Worm (Caenorhabditis elegans) whole organism, L1 larva: ENCODE results near the gene tbc-20.

Experiments used
- C04F5.9 ChIP-seq: sonication (generic microtip); optimal IDR thresholded peaks from 2 replicates; lab custom pipeline; 2016; ENCODE audit warnings: missing genetic modification characterization, missing compliant biosample characterization
- F16B12.6 ChIP-seq: fragments of 150-350 bp; optimal IDR thresholded peaks from 2 replicates; lab custom pipeline; 2014; ENCODE audit warnings: missing biosample characterization, missing genetic modification characterization
- aha-1 ChIP-seq: fragments of 150-350 bp; optimal IDR thresholded peaks from 2 replicates; lab custom pipeline; 2014; ENCODE audit warnings: missing biosample characterization, missing genetic modification characterization
- aly-2 ChIP-seq: fragments of 150-350 bp; optimal IDR thresholded peaks from 2 replicates; lab custom pipeline; 2014; ENCODE audit warnings: missing biosample characterization, missing genetic modification characterization
- ama-1 ChIP-seq: fragments of 150-350 bp; optimal IDR thresholded peaks from 2 replicates; lab custom pipeline; 2014
- ceh-88 ChIP-seq: fragments of 200-800 bp; sonication (Bioruptor generic); IDR thresholded peaks from 2 replicates; pipeline ENCODE4 v1.3.6; 2022; ENCODE audit warnings: missing genetic modification characterization, missing compliant biosample characterization
- dpl-1 ChIP-seq, 3 experiments: fragments of 150-350 bp in 2 of 3; sonication (generic microtip) in 1 of 3; optimal IDR thresholded peaks; 2 replicates each; lab custom pipeline; 2014 to 2017; ENCODE audit warnings: missing biosample characterization in 3 of 3, missing genetic modification characterization in 3 of 3, missing genetic modification reagents in 3 of 3
- dsc-1 ChIP-seq: sonication (generic microtip); optimal IDR thresholded peaks from 2 replicates; lab custom pipeline; 2016; ENCODE audit warnings: mild to moderate bottlenecking, missing genetic modification characterization, missing compliant biosample characterization
- efl-3 ChIP-seq: fragments of 200-800 bp; sonication (Bioruptor generic); optimal IDR thresholded peaks from 2 replicates; lab custom pipeline; 2018; ENCODE audit warnings: mild to moderate bottlenecking, missing genetic modification characterization, missing compliant biosample characterization
- egl-13 ChIP-seq: sonication (generic microtip); optimal IDR thresholded peaks from 2 replicates; lab custom pipeline; 2016; ENCODE audit warnings: missing genotype, missing genetic modification reagents, missing genetic modification characterization, missing compliant biosample characterization
- egl-27 ChIP-seq, 2 experiments: fragments of 150-350 bp in 1 of 2; sonication (generic microtip); optimal IDR thresholded peaks; 3 replicates each; lab custom pipeline; 2017 to 2018; ENCODE audit warnings: missing biosample characterization in 2 of 2, missing genetic modification characterization in 2 of 2, missing genetic modification reagents in 2 of 2
- elt-2 ChIP-seq: sonication (generic microtip); optimal IDR thresholded peaks from 2 replicates; lab custom pipeline; 2016; ENCODE audit warnings: missing genetic modification characterization, mild to moderate bottlenecking, inconsistent platforms, missing compliant biosample characterization, missing genetic modification reagents
- elt-3 ChIP-seq, 6 experiments: fragments of 150-350 bp in 1 of 6; sonication (generic microtip); optimal IDR thresholded peaks; 2 replicates each; lab custom pipeline; 2017 to 2018; ENCODE audit warnings: missing biosample characterization in 6 of 6, missing genetic modification characterization in 6 of 6, inconsistent platforms in 1 of 6
- ets-5 ChIP-seq: fragments of 200-800 bp; sonication (Bioruptor generic); IDR thresholded peaks from 2 replicates; pipeline ENCODE4 v1.3.6; 2022; ENCODE audit warnings: missing genetic modification characterization, missing compliant biosample characterization
- fkh-4 ChIP-seq: sonication (generic microtip); optimal IDR thresholded peaks from 2 replicates; lab custom pipeline; 2016; ENCODE audit warnings: missing compliant biosample characterization, missing genetic modification characterization, borderline replicate concordance
- fos-1 ChIP-seq: fragments of 150-350 bp; optimal IDR thresholded peaks from 2 replicates; lab custom pipeline; 2014; ENCODE audit warnings: missing biosample characterization, missing genetic modification characterization
- hlh-17 ChIP-seq: fragments of 200-800 bp; sonication (Bioruptor generic); optimal IDR thresholded peaks from 2 replicates; lab custom pipeline; 2018; ENCODE audit warnings: missing genetic modification characterization, mild to moderate bottlenecking, missing compliant biosample characterization, moderate library complexity, borderline replicate concordance
- isw-1 ChIP-seq: fragments of 200-800 bp; sonication (Bioruptor generic); IDR thresholded peaks from 2 replicates; pipeline ENCODE4 v1.3.6; 2022; ENCODE audit warnings: missing genetic modification characterization, missing compliant biosample characterization
- jun-1 ChIP-seq: fragments of 150-350 bp; optimal IDR thresholded peaks from 2 replicates; lab custom pipeline; 2014; ENCODE audit warnings: missing biosample characterization, missing genetic modification reagents, missing genetic modification characterization
- lin-14 ChIP-seq: fragments of 200-800 bp; sonication (Bioruptor generic); optimal IDR thresholded peaks from 2 replicates; lab custom pipeline; 2018; ENCODE audit warnings: mild to moderate bottlenecking, missing genetic modification characterization, moderate library complexity, missing compliant biosample characterization
- lin-39 ChIP-seq: fragments of 150-350 bp; optimal IDR thresholded peaks from 2 replicates; lab custom pipeline; 2014; ENCODE audit warnings: missing biosample characterization, missing genetic modification reagents, missing genetic modification characterization
- lir-3 ChIP-seq: sonication (generic microtip); optimal IDR thresholded peaks from 2 replicates; lab custom pipeline; 2016; ENCODE audit warnings: mild to moderate bottlenecking, missing genetic modification characterization, moderate library complexity, missing compliant biosample characterization; ENCODE audit not compliant: poor library complexity
- lsy-2 ChIP-seq, 2 experiments: fragments of 150-350 bp; optimal IDR thresholded peaks; 2 replicates each; lab custom pipeline; 2014; ENCODE audit warnings: missing biosample characterization in 2 of 2, missing genetic modification characterization in 2 of 2
- mab-9 ChIP-seq: fragments of 200-800 bp; sonication (Bioruptor generic); IDR thresholded peaks from 2 replicates; pipeline ENCODE4 v1.3.6; 2022; ENCODE audit warnings: missing genetic modification reagents, missing genetic modification characterization, missing compliant biosample characterization
- mep-1 ChIP-seq: fragments of 150-350 bp; optimal IDR thresholded peaks from 2 replicates; lab custom pipeline; 2014; ENCODE audit warnings: missing biosample characterization, missing genetic modification characterization
- nhr-19 ChIP-seq: fragments of 200-800 bp; sonication (Bioruptor generic); conservative IDR thresholded peaks from 2 replicates; pipeline ENCODE4 v1.3.6; 2022; ENCODE audit warnings: missing genetic modification characterization, missing compliant biosample characterization
- nhr-20 ChIP-seq: sonication (generic microtip); optimal IDR thresholded peaks from 2 replicates; lab custom pipeline; 2016; ENCODE audit warnings: mild to moderate bottlenecking, missing genetic modification characterization, missing compliant biosample characterization
- nhr-28 ChIP-seq: fragments of 150-350 bp; optimal IDR thresholded peaks from 2 replicates; lab custom pipeline; 2014; ENCODE audit warnings: missing biosample characterization, missing genetic modification characterization
- nhr-85 ChIP-seq: sonication (generic microtip); peaks from one replicate; lab custom pipeline; 2016; ENCODE audit warnings: missing genetic modification characterization, inconsistent platforms, missing compliant biosample characterization
- pag-3 ChIP-seq: sonication (generic microtip); optimal IDR thresholded peaks from 2 replicates; lab custom pipeline; 2017; ENCODE audit warnings: missing genetic modification characterization, mild to moderate bottlenecking, missing compliant biosample characterization, antibody characterized with exemption, borderline replicate concordance; ENCODE audit not compliant: insufficient read depth
- rnt-1 ChIP-seq: sonication (generic microtip); optimal IDR thresholded peaks from 2 replicates; lab custom pipeline; 2016; ENCODE audit warnings: mild to moderate bottlenecking, missing genetic modification characterization, moderate library complexity, missing compliant biosample characterization
- sox-4 ChIP-seq: sonication (generic microtip); optimal IDR thresholded peaks from 2 replicates; lab custom pipeline; 2016; ENCODE audit warnings: missing genetic modification characterization, missing compliant biosample characterization
- tbx-2 ChIP-seq: sonication (generic microtip); optimal IDR thresholded peaks from 2 replicates; lab custom pipeline; 2016; ENCODE audit warnings: missing genetic modification characterization, missing compliant biosample characterization
- tlp-1 ChIP-seq: fragments of 150-350 bp; optimal IDR thresholded peaks from 2 replicates; lab custom pipeline; 2014; ENCODE audit warnings: missing biosample characterization, missing genetic modification characterization
- unc-30 ChIP-seq: sonication (generic microtip); optimal IDR thresholded peaks from 2 replicates; lab custom pipeline; 2017; ENCODE audit warnings: missing biosample characterization, missing genetic modification characterization
- unc-86 ChIP-seq: sonication (generic microtip); optimal IDR thresholded peaks from 2 replicates; lab custom pipeline; 2016; ENCODE audit warnings: missing genetic modification characterization, missing compliant biosample characterization
- unc-98 ChIP-seq: fragments of 200-800 bp; sonication (Bioruptor generic); IDR thresholded peaks from 2 replicates; pipeline ENCODE4 v1.3.6; 2022; ENCODE audit warnings: missing genetic modification characterization, missing compliant biosample characterization
- vab-15 ChIP-seq: sonication (generic microtip); optimal IDR thresholded peaks from 2 replicates; lab custom pipeline; 2017; ENCODE audit warnings: missing genotype, mild to moderate bottlenecking, missing genetic modification characterization, missing compliant biosample characterization
- zag-1 ChIP-seq: fragments of 150-350 bp; optimal IDR thresholded peaks from 2 replicates; lab custom pipeline; 2014; ENCODE audit warnings: missing biosample characterization, missing genetic modification characterization
- ztf-11 ChIP-seq, 2 experiments: sonication (generic microtip); optimal IDR thresholded peaks; 2 replicates each; lab custom pipeline; 2016 to 2017; ENCODE audit warnings: missing genetic modification characterization in 2 of 2, missing biosample characterization in 1 of 2, missing compliant biosample characterization in 1 of 2

Gene tbc-20

ce11 chrII:14772113-14772512 is 26.2 kb upstream of the tbc-20 start:
- TF ChIP-seq mep-1 (no peak), lin-14 (GFP tag; lab: Kevin White, UChicago) (no peak), C04F5.9 (tag; lab: Kevin White, UChicago) (no peak), dpl-1 (GFP tag; optimal IDR thresholded peaks at IDR 0.05; lab: Kevin White, UChicago) (no peak), fos-1 (no peak), mab-9 (GFP tag; lab: Robert Waterston, UW) (no peak), tbx-2 (tag; lab: Kevin White, UChicago) (no peak)
- TF ChIP-seq, all 84 proteins: peak for 0

ce11 chrII:14772956-14773788 is 25.1 kb upstream of the tbc-20 start, which contains the start of gene Y54E2A.7:
Gene Y54E2A.7, minus strand, starts transcription at chrII:14773006.
- no peak for TF ChIP-seq aly-2 (tag; lab: Kevin White, UChicago)
- no peak for TF ChIP-seq nhr-85 (tag; lab: Kevin White, UChicago)
- TF ChIP-seq tlp-1 (tag; lab: Kevin White, UChicago), result no peak
- no peak for TF ChIP-seq ets-5
- no peak for TF ChIP-seq jun-1 (tag; lab: Kevin White, UChicago)
- no peak for TF ChIP-seq ceh-88 (GFP tag; lab: Robert Waterston, UW)
- no peak for TF ChIP-seq hlh-17 (GFP tag; lab: Kevin White, UChicago)
- TF ChIP-seq nhr-20 (tag; lab: Kevin White, UChicago), result no peak
- TF ChIP-seq lir-3, result no peak
- no peak for TF ChIP-seq rnt-1 (tag; lab: Kevin White, UChicago)
- TF ChIP-seq unc-86 (tag; lab: Kevin White, UChicago), result no peak
- TF ChIP-seq aha-1 (tag; lab: Kevin White, UChicago), result no peak
- TF ChIP-seq pag-3 (tag; lab: Kevin White, UChicago), result no peak
- TF ChIP-seq C04F5.9 (tag; lab: Kevin White, UChicago), result no peak
- TF ChIP-seq lsy-2 (tag; optimal IDR thresholded peaks at IDR 0.05; lab: Kevin White, UChicago), result no peak
- no peak for TF ChIP-seq nhr-19 (GFP tag; lab: Robert Waterston, UW)
- no peak for TF ChIP-seq unc-98 (GFP tag; lab: Robert Waterston, UW)
- no peak for TF ChIP-seq fkh-4

DNA sequence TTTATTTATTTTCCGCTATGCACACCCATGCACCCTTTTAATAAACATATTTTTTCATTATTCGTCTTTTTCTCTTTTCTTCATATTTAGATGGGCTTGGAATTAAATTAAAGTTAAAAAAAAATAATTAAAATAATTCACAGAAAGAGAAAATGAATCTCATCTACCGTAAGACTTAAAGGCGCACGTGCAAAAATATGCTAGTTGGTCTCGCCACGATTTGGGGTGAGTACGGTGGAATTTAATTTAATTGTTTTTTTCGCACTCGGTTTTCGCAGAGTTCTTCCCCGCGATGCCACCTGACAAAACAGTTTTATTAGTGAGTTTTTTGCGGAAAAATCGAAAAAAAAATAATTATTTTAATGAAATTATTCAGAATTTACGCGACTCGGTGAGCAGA is 20.2 kb upstream of the tbc-20 start, which contains the start of gene Y54E2A.8:
Gene Y54E2A.8, plus strand, starts transcription at position 254 of the 400 bp plus-strand sequence.
- no peak for TF ChIP-seq dsc-1
- TF ChIP-seq rnt-1 (tag; lab: Kevin White, UChicago), result no peak
- TF ChIP-seq sox-4 (tag; lab: Kevin White, UChicago), result no peak
- no peak for TF ChIP-seq fos-1
- TF ChIP-seq aly-2 (tag; lab: Kevin White, UChicago), result no peak
- TF ChIP-seq lin-39 (tag; lab: Kevin White, UChicago), result no peak
- TF ChIP-seq vab-15 (tag; lab: Kevin White, UChicago), result no peak
- TF ChIP-seq ama-1 (lab: Kevin White, UChicago), result no peak
- no peak for TF ChIP-seq elt-3 (tag; optimal IDR thresholded peaks at IDR 0.05; lab: Kevin White, UChicago)
- no peak for TF ChIP-seq elt-2 (tag; lab: Kevin White, UChicago)
- TF ChIP-seq unc-30, result no peak
- TF ChIP-seq efl-3 (GFP tag; lab: Kevin White, UChicago), result no peak
- TF ChIP-seq ztf-11 (tag; optimal IDR thresholded peaks at IDR 0.05; lab: Kevin White, UChicago), result no peak
- no peak for TF ChIP-seq F16B12.6 (tag; lab: Kevin White, UChicago)
- TF ChIP-seq zag-1 (tag; lab: Kevin White, UChicago), result no peak
- no peak for TF ChIP-seq isw-1 (GFP tag; lab: Robert Waterston, UW)
- no peak for TF ChIP-seq egl-13 (tag; lab: Kevin White, UChicago)
- no peak for TF ChIP-seq egl-27 (tag; optimal IDR thresholded peaks at IDR 0.05; lab: Kevin White, UChicago)
- TF ChIP-seq nhr-19 (GFP tag; lab: Robert Waterston, UW), result no peak
- TF ChIP-seq nhr-28 (tag; lab: Kevin White, UChicago), result no peak
